Fruit fly (Drosophila melanogaster) whole organism, adult: ENCODE results near the gene CG13738.

Experiments
- CG11617 ChIP-seq: fragments of 200-800 bp; sonication (Bioruptor generic); optimal IDR thresholded peaks from 2 replicates; lab custom pipeline; 2017; ENCODE audit warnings: mild to moderate bottlenecking, missing biosample characterization, missing genetic modification reagents, missing genetic modification characterization
- CG12768 ChIP-seq: fragments of 200-800 bp; sonication (Bioruptor generic); optimal IDR thresholded peaks from 2 replicates; lab custom pipeline; 2017; ENCODE audit warnings: missing biosample characterization, missing genetic modification characterization, mild to moderate bottlenecking, moderate library complexity, missing genetic modification reagents
- CG14711 ChIP-seq: fragments of 200-800 bp; sonication (Bioruptor generic); optimal IDR thresholded peaks from 2 replicates; lab custom pipeline; 2018; ENCODE audit warnings: missing biosample characterization, mild to moderate bottlenecking, missing genetic modification characterization, moderate library complexity
- CG1620 ChIP-seq: fragments of 200-800 bp; sonication (Bioruptor generic); optimal IDR thresholded peaks from 2 replicates; lab custom pipeline; 2016; ENCODE audit warnings: missing biosample characterization, missing genetic modification characterization
- CG33017 ChIP-seq: fragments of 200-800 bp; sonication (Bioruptor generic); optimal IDR thresholded peaks from 2 replicates; lab custom pipeline; 2018; ENCODE audit warnings: missing biosample characterization, mild to moderate bottlenecking, missing genetic modification characterization, moderate library complexity
- CG5204 ChIP-seq: fragments of 200-800 bp; sonication (Bioruptor generic); optimal IDR thresholded peaks from 2 replicates; lab custom pipeline; 2016; ENCODE audit warnings: missing biosample characterization, missing genetic modification characterization
- CG7045 ChIP-seq: fragments of 200-800 bp; sonication (Bioruptor generic); optimal IDR thresholded peaks from 2 replicates; lab custom pipeline; 2017; ENCODE audit warnings: missing biosample characterization, mild to moderate bottlenecking, missing genetic modification characterization
- CG7101 ChIP-seq: fragments of 200-800 bp; sonication (Bioruptor generic); optimal IDR thresholded peaks from 2 replicates; lab custom pipeline; 2018; ENCODE audit warnings: missing biosample characterization, mild to moderate bottlenecking, missing genetic modification characterization, moderate library complexity
- Clk ChIP-seq: fragments of 200-800 bp; sonication (Bioruptor generic); optimal IDR thresholded peaks from 2 replicates; lab custom pipeline; 2017; ENCODE audit warnings: missing biosample characterization, missing genetic modification characterization
- Crg-1 ChIP-seq: fragments of 200-800 bp; sonication (Bioruptor generic); optimal IDR thresholded peaks from 2 replicates; lab custom pipeline; 2016; ENCODE audit warnings: missing biosample characterization, missing genetic modification characterization
- Hr96 ChIP-seq: fragments of 200-800 bp; sonication (Bioruptor generic); optimal IDR thresholded peaks from 2 replicates; lab custom pipeline; 2016; ENCODE audit warnings: missing biosample characterization, missing genetic modification characterization
- Mnt ChIP-seq: fragments of 200-800 bp; sonication (Bioruptor generic); optimal IDR thresholded peaks from 2 replicates; lab custom pipeline; 2016; ENCODE audit warnings: missing biosample characterization, mild to moderate bottlenecking, missing genetic modification characterization
- bab1 ChIP-seq: fragments of 200-800 bp; sonication (Bioruptor generic); optimal IDR thresholded peaks from 3 replicates; lab custom pipeline; 2019; ENCODE audit warnings: missing biosample characterization, mild to moderate bottlenecking, missing genetic modification characterization, moderate library complexity
- cic ChIP-seq: fragments of 200-800 bp; sonication (Bioruptor generic); optimal IDR thresholded peaks from 2 replicates; lab custom pipeline; 2017; ENCODE audit warnings: missing biosample characterization, mild to moderate bottlenecking, missing genetic modification characterization, moderate library complexity
- cnc ChIP-seq, 2 experiments: fragments of >200 bp; optimal IDR thresholded peaks; 2 replicates each; lab custom pipeline; 2017
- kay ChIP-seq: fragments of 200-800 bp; sonication (Bioruptor generic); peaks from one replicate; lab custom pipeline; 2016; ENCODE audit warnings: missing biosample characterization, missing genetic modification characterization, borderline replicate concordance
- ovo ChIP-seq: fragments of 200-800 bp; sonication (Bioruptor generic); optimal IDR thresholded peaks from 2 replicates; lab custom pipeline; 2016; ENCODE audit warnings: missing biosample characterization, missing genetic modification characterization
- pad ChIP-seq: fragments of 200-800 bp; sonication (Bioruptor generic); optimal IDR thresholded peaks from 3 replicates; lab custom pipeline; 2017; ENCODE audit warnings: missing biosample characterization, missing genetic modification characterization, mild to moderate bottlenecking, moderate library complexity, missing genetic modification reagents
- tj ChIP-seq: fragments of 200-800 bp; sonication (Bioruptor generic); optimal IDR thresholded peaks from 3 replicates; lab custom pipeline; 2017; ENCODE audit warnings: missing biosample characterization, mild to moderate bottlenecking, missing genetic modification characterization, moderate library complexity
- toe ChIP-seq: fragments of 200-800 bp; sonication (Bioruptor generic); optimal IDR thresholded peaks from 2 replicates; lab custom pipeline; 2016; ENCODE audit warnings: missing biosample characterization, missing genetic modification characterization

CG13738 gene

dm6 chr3L:13982516-13982915, 9.2 kb upstream of the CG13738 start:
- no peak for TF ChIP-seq CG12768 (GFP tag; lab: Kevin White, UChicago)
- TF ChIP-seq cic (GFP tag; lab: Kevin White, UChicago), result no peak
- TF ChIP-seq Clk (GFP tag; lab: Kevin White, UChicago), result no peak
- no peak for TF ChIP-seq CG7101 (tag; lab: Kevin White, UChicago)
- no peak for TF ChIP-seq toe (GFP tag; lab: Kevin White, UChicago)
- TF ChIP-seq cnc (optimal IDR thresholded peaks at IDR 0.05; lab: Kevin White, UChicago), result no peak

- TF ChIP-seq CG1620 (GFP tag; lab: Kevin White, UChicago), result no peak
- no peak for TF ChIP-seq CG5204 (GFP tag; lab: Kevin White, UChicago)
- TF ChIP-seq Hr96 (GFP tag; lab: Kevin White, UChicago), result no peak
- no peak for TF ChIP-seq toe (GFP tag; lab: Kevin White, UChicago)
These were observed 7.8 kb downstream of the CG13738 start for dm6 chr3L:13965502-13965843.

- TF ChIP-seq CG7045 (GFP tag; lab: Kevin White, UChicago), result peak; percentile 64
- peak; percentile 16 for TF ChIP-seq CG33017 (tag; lab: Kevin White, UChicago)
- TF ChIP-seq CG12768 (GFP tag; lab: Kevin White, UChicago), result no peak
- TF ChIP-seq toe (GFP tag; lab: Kevin White, UChicago), result peak; percentile 54
- peak; percentile 52 for TF ChIP-seq Hr96 (GFP tag; lab: Kevin White, UChicago)
- peak; percentile 90 for TF ChIP-seq CG14711 (tag; lab: Kevin White, UChicago)
- peak; percentile 24 for TF ChIP-seq tj (GFP tag; lab: Kevin White, UChicago)
- no peak for TF ChIP-seq cic (GFP tag; lab: Kevin White, UChicago)
- TF ChIP-seq Mnt (GFP tag; lab: Kevin White, UChicago), result no peak
- peak; percentile 49 for TF ChIP-seq Crg-1 (GFP tag; lab: Kevin White, UChicago)
- no peak for TF ChIP-seq bab1 (GFP tag; lab: Kevin White, UChicago)
- peak; percentile 98 for TF ChIP-seq kay
- peak; percentile 28 for TF ChIP-seq CG1620 (GFP tag; lab: Kevin White, UChicago)
- no peak for TF ChIP-seq Clk (GFP tag; lab: Kevin White, UChicago)
- no peak for TF ChIP-seq ovo (GFP tag; lab: Kevin White, UChicago)
- TF ChIP-seq CG11617 (GFP tag; lab: Kevin White, UChicago), result peak; percentile 33
- TF ChIP-seq CG5204 (GFP tag; lab: Kevin White, UChicago), result peak; percentile 29
- peak; percentile 27 for TF ChIP-seq pad (GFP tag; lab: Kevin White, UChicago)
- TF ChIP-seq CG7101 (tag; lab: Kevin White, UChicago), result no peak
- TF ChIP-seq cnc (optimal IDR thresholded peaks at IDR 0.05; lab: Kevin White, UChicago), result no peak
These were observed 8.4 kb downstream of the CG13738 start, which contains the start of the genes Meics, Nxf3 and ssp2 for dm6 chr3L:13964635-13965501. Meics (minus strand) TSS chr3L:13964702. Nxf3 (plus strand) TSS chr3L:13965203. ssp2 (plus strand) TSS chr3L:13965203.

dm6 chr3L:13957789-13958188, 15.5 kb downstream of the CG13738 start:
- no peak for TF ChIP-seq Crg-1 (GFP tag; lab: Kevin White, UChicago)
- no peak for TF ChIP-seq CG12768 (GFP tag; lab: Kevin White, UChicago)
- TF ChIP-seq tj (GFP tag; lab: Kevin White, UChicago), result peak; percentile 93

- TF ChIP-seq CG5204 (GFP tag; lab: Kevin White, UChicago) (no peak), CG12768 (GFP tag; lab: Kevin White, UChicago) (no peak), tj (GFP tag; lab: Kevin White, UChicago) (no peak), ovo (GFP tag; lab: Kevin White, UChicago) (no peak), CG11617 (GFP tag; lab: Kevin White, UChicago) (peak; percentile 3), CG7101 (tag; lab: Kevin White, UChicago) (no peak), CG14711 (tag; lab: Kevin White, UChicago) (peak; percentile 13), Clk (GFP tag; lab: Kevin White, UChicago) (no peak), Hr96 (GFP tag; lab: Kevin White, UChicago) (no peak), bab1 (GFP tag; lab: Kevin White, UChicago) (peak; percentile 44)
These were observed 16.0 kb downstream of the CG13738 start for dm6 chr3L:13957212-13957668.

dm6 chr3L:13956667-13957066, 16.6 kb downstream of the CG13738 start:
- TF ChIP-seq cnc (optimal IDR thresholded peaks at IDR 0.05; lab: Kevin White, UChicago), result no peak
- TF ChIP-seq cic (GFP tag; lab: Kevin White, UChicago), result no peak
- no peak for TF ChIP-seq CG12768 (GFP tag; lab: Kevin White, UChicago)
- TF ChIP-seq CG7045 (GFP tag; lab: Kevin White, UChicago), result no peak
- TF ChIP-seq Crg-1 (GFP tag; lab: Kevin White, UChicago), result no peak
- no peak for TF ChIP-seq bab1 (GFP tag; lab: Kevin White, UChicago)
- TF ChIP-seq ovo (GFP tag; lab: Kevin White, UChicago), result no peak
- no peak for TF ChIP-seq toe (GFP tag; lab: Kevin White, UChicago)
- no peak for TF ChIP-seq Hr96 (GFP tag; lab: Kevin White, UChicago)
- no peak for TF ChIP-seq kay
- TF ChIP-seq Mnt (GFP tag; lab: Kevin White, UChicago), result no peak
